Worm (Caenorhabditis elegans) whole organism, L1 larva: ENCODE results near the gene F26D2.3.
A peak's percentile ranks its signal among the peaks of the same experiment; 100 is the strongest.
"Not testable (repeated sequence)": the region's sequence is repeated elsewhere in the genome, so short reads cannot be mapped to it uniquely, and the experiment has no call there.

ENCODE experiments used
- C04F5.9 ChIP-seq: sonication (generic microtip); optimal IDR thresholded peaks from 2 replicates; lab custom pipeline; 2016; ENCODE audit warnings: missing genetic modification characterization, missing compliant biosample characterization
- C16A3.4 ChIP-seq: fragments of 150-350 bp; optimal IDR thresholded peaks from 2 replicates; lab custom pipeline; 2014; ENCODE audit warnings: missing biosample characterization, missing genetic modification characterization
- F16B12.6 ChIP-seq: fragments of 150-350 bp; optimal IDR thresholded peaks from 2 replicates; lab custom pipeline; 2014; ENCODE audit warnings: missing biosample characterization, missing genetic modification characterization
- Y116A8C.19 ChIP-seq: sonication (generic microtip); optimal IDR thresholded peaks from 2 replicates; lab custom pipeline; 2016; ENCODE audit warnings: missing compliant biosample characterization, missing genetic modification characterization, borderline replicate concordance
- aly-2 ChIP-seq: fragments of 150-350 bp; optimal IDR thresholded peaks from 2 replicates; lab custom pipeline; 2014; ENCODE audit warnings: missing biosample characterization, missing genetic modification characterization
- blmp-1 ChIP-seq: fragments of 150-350 bp; optimal IDR thresholded peaks from 2 replicates; lab custom pipeline; 2014; ENCODE audit warnings: missing biosample characterization, missing genetic modification characterization
- dpl-1 ChIP-seq, 3 experiments: fragments of 150-350 bp in 2 of 3; sonication (generic microtip) in 1 of 3; optimal IDR thresholded peaks; 2 replicates each; lab custom pipeline; 2014 to 2017; ENCODE audit warnings: missing biosample characterization in 3 of 3, missing genetic modification characterization in 3 of 3, missing genetic modification reagents in 3 of 3
- efl-1 ChIP-seq, 4 experiments: fragments of 150-350 bp; optimal IDR thresholded peaks in 3 of 4; peaks in 1 of 4; 1 replicate in 1 of 4; 2 replicates in 3 of 4; lab custom pipeline; 2014; ENCODE audit warnings: missing biosample characterization in 2 of 4, missing genetic modification characterization in 2 of 4, missing genetic modification reagents in 2 of 4
- egl-13 ChIP-seq: sonication (generic microtip); optimal IDR thresholded peaks from 2 replicates; lab custom pipeline; 2016; ENCODE audit warnings: missing genotype, missing genetic modification reagents, missing genetic modification characterization, missing compliant biosample characterization
- elt-2 ChIP-seq: sonication (generic microtip); optimal IDR thresholded peaks from 2 replicates; lab custom pipeline; 2016; ENCODE audit warnings: missing genetic modification characterization, mild to moderate bottlenecking, inconsistent platforms, missing compliant biosample characterization, missing genetic modification reagents
- elt-3 ChIP-seq, 6 experiments: fragments of 150-350 bp in 1 of 6; sonication (generic microtip); optimal IDR thresholded peaks; 2 replicates each; lab custom pipeline; 2017 to 2018; ENCODE audit warnings: missing biosample characterization in 6 of 6, missing genetic modification characterization in 6 of 6, inconsistent platforms in 1 of 6
- fkh-10 ChIP-seq: sonication (generic microtip); optimal IDR thresholded peaks from 2 replicates; lab custom pipeline; 2017; ENCODE audit warnings: missing biosample characterization, missing genetic modification reagents, missing genetic modification characterization
- hlh-17 ChIP-seq: fragments of 200-800 bp; sonication (Bioruptor generic); optimal IDR thresholded peaks from 2 replicates; lab custom pipeline; 2018; ENCODE audit warnings: missing genetic modification characterization, mild to moderate bottlenecking, missing compliant biosample characterization, moderate library complexity, borderline replicate concordance
- hlh-4 ChIP-seq: sonication (generic microtip); optimal IDR thresholded peaks from 2 replicates; lab custom pipeline; 2016; ENCODE audit warnings: mild to moderate bottlenecking, missing genetic modification characterization, missing compliant biosample characterization
- lin-13 ChIP-seq: fragments of 150-350 bp; optimal IDR thresholded peaks from 2 replicates; lab custom pipeline; 2014; ENCODE audit warnings: missing biosample characterization, missing genetic modification reagents, missing genetic modification characterization
- lin-15B ChIP-seq: fragments of 150-350 bp; sonication (generic microtip); optimal IDR thresholded peaks from 3 replicates; lab custom pipeline; 2014; ENCODE audit warnings: missing biosample characterization, missing genetic modification characterization
- lin-35 ChIP-seq, 2 experiments: fragments of 150-350 bp; optimal IDR thresholded peaks; 2 replicates each; lab custom pipeline; 2014; ENCODE audit warnings: missing biosample characterization in 2 of 2, missing genetic modification characterization in 2 of 2, missing genetic modification reagents in 2 of 2
- lir-3 ChIP-seq: sonication (generic microtip); optimal IDR thresholded peaks from 2 replicates; lab custom pipeline; 2016; ENCODE audit warnings: mild to moderate bottlenecking, missing genetic modification characterization, moderate library complexity, missing compliant biosample characterization; ENCODE audit not compliant: poor library complexity
- lsy-2 ChIP-seq, 2 experiments: fragments of 150-350 bp; optimal IDR thresholded peaks; 2 replicates each; lab custom pipeline; 2014; ENCODE audit warnings: missing biosample characterization in 2 of 2, missing genetic modification characterization in 2 of 2
- nhr-12 ChIP-seq: sonication (generic microtip); optimal IDR thresholded peaks from 2 replicates; lab custom pipeline; 2017; ENCODE audit warnings: missing biosample characterization, missing genetic modification characterization
- nhr-19 ChIP-seq: fragments of 200-800 bp; sonication (Bioruptor generic); conservative IDR thresholded peaks from 2 replicates; pipeline ENCODE4 v1.3.6; 2022; ENCODE audit warnings: missing genetic modification characterization, missing compliant biosample characterization
- nhr-20 ChIP-seq: sonication (generic microtip); optimal IDR thresholded peaks from 2 replicates; lab custom pipeline; 2016; ENCODE audit warnings: mild to moderate bottlenecking, missing genetic modification characterization, missing compliant biosample characterization
- nhr-90 ChIP-seq: sonication (generic microtip); optimal IDR thresholded peaks from 2 replicates; lab custom pipeline; 2016; ENCODE audit warnings: mild to moderate bottlenecking, missing genetic modification characterization, missing compliant biosample characterization; ENCODE audit not compliant: poor library complexity
- pag-3 ChIP-seq: sonication (generic microtip); optimal IDR thresholded peaks from 2 replicates; lab custom pipeline; 2017; ENCODE audit warnings: missing genetic modification characterization, mild to moderate bottlenecking, missing compliant biosample characterization, antibody characterized with exemption, borderline replicate concordance; ENCODE audit not compliant: insufficient read depth
- pax-3 ChIP-seq: fragments of 200-800 bp; sonication (Bioruptor generic); optimal IDR thresholded peaks from 2 replicates; lab custom pipeline; 2018; ENCODE audit warnings: mild to moderate bottlenecking, missing genetic modification characterization, moderate library complexity, missing compliant biosample characterization
- pqm-1 ChIP-seq: sonication (generic microtip); optimal IDR thresholded peaks from 3 replicates; lab custom pipeline; 2017; ENCODE audit warnings: missing biosample characterization, missing genetic modification characterization
- skn-1 ChIP-seq: fragments of 150-350 bp; optimal IDR thresholded peaks from 2 replicates; lab custom pipeline; 2014; ENCODE audit warnings: missing biosample characterization, missing genetic modification characterization
- snpc-4 ChIP-seq: fragments of 150-350 bp; optimal IDR thresholded peaks from 2 replicates; lab custom pipeline; 2014; ENCODE audit warnings: missing biosample characterization, missing genetic modification characterization
- swsn-7 ChIP-seq: sonication (generic microtip); optimal IDR thresholded peaks from 2 replicates; lab custom pipeline; 2016; ENCODE audit warnings: missing genetic modification characterization, missing compliant biosample characterization
- unc-62 ChIP-seq: fragments of 150-350 bp; optimal IDR thresholded peaks from 2 replicates; lab custom pipeline; 2014; ENCODE audit warnings: missing biosample characterization, missing genetic modification reagents, missing genetic modification characterization
- xbp-1 ChIP-seq: sonication (generic microtip); optimal IDR thresholded peaks from 2 replicates; lab custom pipeline; 2016; ENCODE audit warnings: missing genetic modification characterization, missing compliant biosample characterization
- zag-1 ChIP-seq: fragments of 150-350 bp; optimal IDR thresholded peaks from 2 replicates; lab custom pipeline; 2014; ENCODE audit warnings: missing biosample characterization, missing genetic modification characterization
- ztf-11 ChIP-seq, 2 experiments: sonication (generic microtip); optimal IDR thresholded peaks; 2 replicates each; lab custom pipeline; 2016 to 2017; ENCODE audit warnings: missing genetic modification characterization in 2 of 2, missing biosample characterization in 1 of 2, missing compliant biosample characterization in 1 of 2
- ztf-4 ChIP-seq: fragments of 150-350 bp; optimal IDR thresholded peaks from 2 replicates; lab custom pipeline; 2014; ENCODE audit warnings: missing biosample characterization, missing genetic modification characterization

F26D2.3 gene

ce11 chrV:16377188-16377587 lies 30.6 kb upstream of the F26D2.3 start:
- no peak for TF ChIP-seq nhr-19
- TF ChIP-seq C16A3.4 (tag; lab: Kevin White, UChicago), result no peak
- TF ChIP-seq aly-2 (tag; lab: Kevin White, UChicago), result no peak
- no peak for TF ChIP-seq nhr-12 (tag; lab: Kevin White, UChicago)
- TF ChIP-seq ztf-11 (tag; optimal IDR thresholded peaks at IDR 0.05; lab: Kevin White, UChicago), result no peak
- TF ChIP-seq lin-15B (tag; lab: Kevin White, UChicago), result no peak
- no peak for TF ChIP-seq pax-3
- no peak for TF ChIP-seq pqm-1 (tag; lab: Kevin White, UChicago)
- no peak for TF ChIP-seq lin-13 (GFP tag; lab: Kevin White, UChicago)
- TF ChIP-seq efl-1 (optimal IDR thresholded peaks at IDR 0.05; lab: Kevin White, UChicago), result no peak
- no peak for TF ChIP-seq efl-1 (GFP tag; optimal IDR thresholded peaks at IDR 0.05 in 1 of 2; lab: Kevin White, UChicago)

ce11 chrV:16377849-16378248 lies 29.9 kb upstream of the F26D2.3 start, which contains the start of gene F13A7.1:
Gene F13A7.1 (minus strand): TSS chrV:16377949.
- TF ChIP-seq lsy-2 (tag; optimal IDR thresholded peaks at IDR 0.05; lab: Kevin White, UChicago), result no peak
- TF ChIP-seq hlh-17 (GFP tag; lab: Kevin White, UChicago), result no peak
- no peak for TF ChIP-seq snpc-4 (tag; lab: Kevin White, UChicago)
- TF ChIP-seq ztf-4 (tag; lab: Kevin White, UChicago), result no peak
- TF ChIP-seq pqm-1 (tag; lab: Kevin White, UChicago), result no peak
- no peak for TF ChIP-seq lir-3 (tag; lab: Kevin White, UChicago)
- no peak for TF ChIP-seq fkh-10 (GFP tag; lab: Kevin White, UChicago)
- no peak for TF ChIP-seq xbp-1 (tag; lab: Kevin White, UChicago)
- TF ChIP-seq F16B12.6, result no peak
- TF ChIP-seq unc-62, result no peak
- no peak for TF ChIP-seq Y116A8C.19 (tag; lab: Kevin White, UChicago)
- TF ChIP-seq skn-1 (tag; lab: Kevin White, UChicago), result no peak
- TF ChIP-seq C04F5.9 (tag; lab: Kevin White, UChicago), result no peak
- TF ChIP-seq egl-13 (tag; lab: Kevin White, UChicago), result no peak
- TF ChIP-seq pag-3 (tag; lab: Kevin White, UChicago), result no peak
- TF ChIP-seq nhr-90, result no peak
- no peak for TF ChIP-seq pax-3
- TF ChIP-seq ztf-11 (tag; optimal IDR thresholded peaks at IDR 0.05; lab: Kevin White, UChicago), result no peak

- TF ChIP-seq pqm-1 (tag; lab: Kevin White, UChicago) (no peak), efl-1 (optimal IDR thresholded peaks at IDR 0.05; lab: Kevin White, UChicago) (no peak), efl-1 (GFP tag; optimal IDR thresholded peaks at IDR 0.05 in 1 of 2; lab: Kevin White, UChicago) (peak in 1 of 2 experiments; percentile 58)
- TF ChIP-seq, all 84 proteins: peak for 1
These were observed 24.8 kb upstream of the F26D2.3 start for ce11 chrV:16382949-16383348.

- not testable (repeated sequence) for TF ChIP-seq blmp-1 (tag; lab: Kevin White, UChicago); zag-1 (tag; lab: Kevin White, UChicago); dpl-1 (GFP tag; optimal IDR thresholded peaks at IDR 0.05; lab: Kevin White, UChicago)
These were observed 24.0 kb upstream of the F26D2.3 start, which contains the start of gene F13A7.7 for ce11 chrV:16383729-16384128. Gene F13A7.7 (minus strand): TSS chrV:16383829.

- TF ChIP-seq hlh-4 (tag; lab: Kevin White, UChicago) (peak; percentile 88), swsn-7 (tag; lab: Kevin White, UChicago) (no peak)
These were observed 19.5 kb upstream of the F26D2.3 start, which contains the start of gene sri-65 for ce11 chrV:16388268-16388667. Gene sri-65 (minus strand): TSS chrV:16388368.

ce11 chrV:16390655-16391054 lies 17.1 kb upstream of the F26D2.3 start, which contains the start of gene gst-44:
Gene gst-44 (plus strand): TSS chrV:16390891.
- peak in 1 of 2 experiments; percentile 28 for TF ChIP-seq lin-35 (GFP tag; optimal IDR thresholded peaks at IDR 0.05; lab: Kevin White, UChicago)
- peak; percentile 4 for TF ChIP-seq elt-2 (tag; lab: Kevin White, UChicago)
- no peak for TF ChIP-seq elt-3 (tag; optimal IDR thresholded peaks at IDR 0.05; lab: Kevin White, UChicago)
- TF ChIP-seq nhr-20 (tag; lab: Kevin White, UChicago), result peak; percentile 75
